Fruit fly (Drosophila melanogaster): Measurements from ENCODE around the gene CG14511.

The CG14511 gene

dm6 chr3R:29146710-29147109 is at the start of gene CG14511:
CG14511 (minus strand) TSS chr3R:29146893.
- TF ChIP-seq CG14711 (tag; optimal IDR thresholded peaks at IDR 0.05) (no peak), bab1 (GFP tag; optimal IDR thresholded peaks at IDR 0.05) (peak; percentile 27)

dm6 chr3R:29194957-29195356 is 48.3 kb upstream of the CG14511 start, which contains the start of gene jus:
jus (minus strand) TSS chr3R:29194994.
- TF ChIP-seq CG12768 (GFP tag; optimal IDR thresholded peaks at IDR 0.05) (no peak), pad (GFP tag; optimal IDR thresholded peaks at IDR 0.05) (peak; percentile 22)

dm6 chr3R:29190984-29191383 is 44.3 kb upstream of the CG14511 start:
- TF ChIP-seq CG14711 (tag; optimal IDR thresholded peaks at IDR 0.05) (no peak), CG7045 (GFP tag; optimal IDR thresholded peaks at IDR 0.05) (no peak), Mnt (GFP tag; optimal IDR thresholded peaks at IDR 0.05) (no peak), CG7101 (tag; optimal IDR thresholded peaks at IDR 0.05) (no peak), pad (GFP tag; optimal IDR thresholded peaks at IDR 0.05) (no peak), Crg-1 (GFP tag; optimal IDR thresholded peaks at IDR 0.05) (no peak), CG12768 (GFP tag; optimal IDR thresholded peaks at IDR 0.05) (no peak), cic (GFP tag; optimal IDR thresholded peaks at IDR 0.05) (no peak), Clk (GFP tag; optimal IDR thresholded peaks at IDR 0.05) (no peak), kay (GFP tag; ENCODE audit: borderline replicate concordance) (no peak), Hr96 (GFP tag; optimal IDR thresholded peaks at IDR 0.05) (no peak), CG1620 (GFP tag; optimal IDR thresholded peaks at IDR 0.05) (no peak), CG5204 (GFP tag; optimal IDR thresholded peaks at IDR 0.05) (no peak)

dm6 chr3R:29164930-29165693 is 18.4 kb upstream of the CG14511 start, which contains the start of gene CG11898:
CG11898 (plus strand) TSS chr3R:29165643.
- no peak for TF ChIP-seq CG7045 (GFP tag; optimal IDR thresholded peaks at IDR 0.05)
- TF ChIP-seq CG5204 (GFP tag; optimal IDR thresholded peaks at IDR 0.05): peak; percentile 2
- peak; percentile 13 for TF ChIP-seq Mnt (GFP tag; optimal IDR thresholded peaks at IDR 0.05)
- TF ChIP-seq CG7101 (tag; optimal IDR thresholded peaks at IDR 0.05): peak; percentile 55
- TF ChIP-seq CG12768 (GFP tag; optimal IDR thresholded peaks at IDR 0.05): no peak
- no peak for TF ChIP-seq toe (GFP tag; optimal IDR thresholded peaks at IDR 0.05)
- TF ChIP-seq CG11617 (GFP tag; optimal IDR thresholded peaks at IDR 0.05): peak; percentile 17
- TF ChIP-seq Clk (GFP tag; optimal IDR thresholded peaks at IDR 0.05): no peak
- TF ChIP-seq tj (GFP tag; optimal IDR thresholded peaks at IDR 0.05): no peak
- TF ChIP-seq CG14711 (tag; optimal IDR thresholded peaks at IDR 0.05): peak; percentile 4
- no peak for TF ChIP-seq cnc (optimal IDR thresholded peaks at IDR 0.05)
- no peak for TF ChIP-seq ovo (GFP tag; optimal IDR thresholded peaks at IDR 0.05)
- no peak for TF ChIP-seq pad (GFP tag; optimal IDR thresholded peaks at IDR 0.05)
- TF ChIP-seq CG33017 (tag; optimal IDR thresholded peaks at IDR 0.05): peak; percentile 47

- TF ChIP-seq tj (GFP tag; optimal IDR thresholded peaks at IDR 0.05) (no peak), CG33017 (tag; optimal IDR thresholded peaks at IDR 0.05) (no peak), kay (GFP tag; ENCODE audit: borderline replicate concordance) (no peak), CG1620 (GFP tag; optimal IDR thresholded peaks at IDR 0.05) (no peak), Crg-1 (GFP tag; optimal IDR thresholded peaks at IDR 0.05) (no peak), CG14711 (tag; optimal IDR thresholded peaks at IDR 0.05) (no peak), pad (GFP tag; optimal IDR thresholded peaks at IDR 0.05) (no peak), ovo (GFP tag; optimal IDR thresholded peaks at IDR 0.05) (no peak), Hr96 (GFP tag; optimal IDR thresholded peaks at IDR 0.05) (no peak), CG11617 (GFP tag; optimal IDR thresholded peaks at IDR 0.05) (no peak)
These were observed 12.9 kb upstream of the CG14511 start for dm6 chr3R:29159620-29160019.

- TF ChIP-seq pad (GFP tag; optimal IDR thresholded peaks at IDR 0.05) (no peak), ovo (GFP tag; optimal IDR thresholded peaks at IDR 0.05) (no peak), CG1620 (GFP tag; optimal IDR thresholded peaks at IDR 0.05) (no peak), Clk (GFP tag; optimal IDR thresholded peaks at IDR 0.05) (no peak), tj (GFP tag; optimal IDR thresholded peaks at IDR 0.05) (no peak), Crg-1 (GFP tag; optimal IDR thresholded peaks at IDR 0.05) (no peak), cic (GFP tag; optimal IDR thresholded peaks at IDR 0.05) (peak; percentile 89), Mnt (GFP tag; optimal IDR thresholded peaks at IDR 0.05) (peak; percentile 12)
These were observed 12.0 kb upstream of the CG14511 start for dm6 chr3R:29158721-29159120.

DNA sequence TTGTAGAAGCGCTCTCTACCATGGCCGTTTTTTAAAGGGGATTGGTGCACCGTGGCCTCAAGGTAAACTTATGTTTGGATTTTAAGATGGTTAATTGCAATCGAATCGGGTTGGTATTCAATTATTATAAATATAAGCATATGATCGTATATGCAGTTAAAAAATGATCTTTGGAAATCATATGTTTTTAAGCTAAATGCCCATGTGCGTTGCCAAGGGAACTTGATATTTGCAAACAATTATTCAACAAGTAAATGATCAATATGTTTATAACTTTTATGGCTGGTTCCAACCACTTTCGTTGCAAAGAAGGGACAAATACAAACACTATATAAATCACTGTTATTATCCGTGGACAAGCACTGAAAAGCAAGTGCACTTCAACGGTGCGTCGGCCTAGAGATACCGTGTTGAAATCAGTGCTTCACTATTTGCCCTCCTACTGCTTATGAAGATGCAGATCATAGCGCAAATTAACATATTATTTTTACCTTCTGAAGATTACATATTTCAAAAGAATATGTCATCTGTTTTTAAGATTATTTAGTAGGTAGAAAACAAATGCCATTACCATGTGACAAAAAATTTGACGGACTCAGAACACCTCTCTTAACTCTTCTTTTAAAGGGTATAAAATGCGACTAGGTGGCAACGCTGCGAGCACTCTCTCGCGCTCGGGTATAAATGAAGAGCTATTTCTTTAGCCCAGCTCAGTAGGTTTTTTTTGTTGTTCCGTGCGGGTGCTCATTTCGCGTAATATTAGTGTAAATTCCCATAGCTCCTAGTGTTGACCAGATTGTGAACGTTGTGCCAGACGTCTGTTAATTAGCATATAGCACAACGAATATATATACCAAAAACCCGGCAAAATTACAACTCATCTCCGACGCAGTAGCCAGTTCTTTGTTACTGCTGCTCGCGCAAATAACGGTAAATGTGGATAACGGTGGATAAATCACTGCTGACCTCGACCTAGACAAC is 11.0 kb upstream of the CG14511 start, which contains the start of gene rdog:
TSS of gene rdog (plus strand) at position 705 of the 981 bp plus-strand sequence.
- TF ChIP-seq CG33017 (tag; optimal IDR thresholded peaks at IDR 0.05) (peak; percentile 77), ovo (GFP tag; optimal IDR thresholded peaks at IDR 0.05) (peak; percentile 97), CG7101 (tag; optimal IDR thresholded peaks at IDR 0.05) (peak; percentile 80), cnc (optimal IDR thresholded peaks at IDR 0.05) (peak in 1 of 2 experiments; percentile 10), CG5204 (GFP tag; optimal IDR thresholded peaks at IDR 0.05) (no peak), tj (GFP tag; optimal IDR thresholded peaks at IDR 0.05) (peak; percentile 59), CG11617 (GFP tag; optimal IDR thresholded peaks at IDR 0.05) (peak; percentile 92), pad (GFP tag; optimal IDR thresholded peaks at IDR 0.05) (peak; percentile 73), Mnt (GFP tag; optimal IDR thresholded peaks at IDR 0.05) (peak; percentile 71), CG7045 (GFP tag; optimal IDR thresholded peaks at IDR 0.05) (peak; percentile 82), kay (GFP tag; ENCODE audit: borderline replicate concordance) (no peak), Clk (GFP tag; optimal IDR thresholded peaks at IDR 0.05) (peak; percentile 53), CG12768 (GFP tag; optimal IDR thresholded peaks at IDR 0.05) (peak; percentile 86), Crg-1 (GFP tag; optimal IDR thresholded peaks at IDR 0.05) (peak; percentile 65), toe (GFP tag; optimal IDR thresholded peaks at IDR 0.05) (no peak), CG1620 (GFP tag; optimal IDR thresholded peaks at IDR 0.05) (peak; percentile 62), cic (GFP tag; optimal IDR thresholded peaks at IDR 0.05) (peak; percentile 74), Hr96 (GFP tag; optimal IDR thresholded peaks at IDR 0.05) (peak; percentile 89), CG14711 (tag; optimal IDR thresholded peaks at IDR 0.05) (peak; percentile 63), bab1 (GFP tag; optimal IDR thresholded peaks at IDR 0.05) (peak; percentile 80)

All from whole organism, adult.